Worm (Caenorhabditis elegans): Measurements from ENCODE around the gene F18E3.13.

DNA sequence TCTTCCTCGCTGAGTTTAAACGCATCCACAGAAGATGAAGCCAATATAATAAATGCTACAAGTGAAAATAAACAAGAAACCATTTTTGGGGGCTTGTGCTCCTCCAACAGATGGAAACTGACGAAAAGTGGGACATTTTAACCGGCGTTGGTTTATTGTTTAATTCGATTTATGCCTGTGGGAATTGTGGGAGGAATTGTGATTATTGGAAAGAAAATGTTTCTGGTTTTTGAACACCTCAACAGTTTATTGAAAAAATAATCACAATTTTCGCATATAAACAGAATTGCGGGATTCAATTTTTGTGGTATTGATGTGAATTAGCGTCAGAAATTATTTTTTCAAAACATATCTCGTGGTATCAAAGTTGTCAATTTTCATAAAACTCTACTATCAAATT is 38.3 kb downstream of the F18E3.13 start, which contains the start of gene try-8:
- TF ChIP-seq fkh-10 (GFP tag; optimal IDR thresholded peaks at IDR 0.05) (no peak), F13H6.1 (tag; optimal IDR thresholded peaks at IDR 0.05) (no peak)

Data from whole organism, late embryonic.